Fruit fly (Drosophila melanogaster) S2 (cell line): ENCODE measurements around the gene CG17261.

ENCODE experiments used
- CG8478 ChIP-seq: fragments of >200 bp; optimal IDR thresholded peaks from 2 replicates; lab custom pipeline; 2018
- CTCF ChIP-seq, 2 experiments: fragments of >200 bp; optimal IDR thresholded peaks; 2 replicates each; lab custom pipeline; 2018

DNA sequence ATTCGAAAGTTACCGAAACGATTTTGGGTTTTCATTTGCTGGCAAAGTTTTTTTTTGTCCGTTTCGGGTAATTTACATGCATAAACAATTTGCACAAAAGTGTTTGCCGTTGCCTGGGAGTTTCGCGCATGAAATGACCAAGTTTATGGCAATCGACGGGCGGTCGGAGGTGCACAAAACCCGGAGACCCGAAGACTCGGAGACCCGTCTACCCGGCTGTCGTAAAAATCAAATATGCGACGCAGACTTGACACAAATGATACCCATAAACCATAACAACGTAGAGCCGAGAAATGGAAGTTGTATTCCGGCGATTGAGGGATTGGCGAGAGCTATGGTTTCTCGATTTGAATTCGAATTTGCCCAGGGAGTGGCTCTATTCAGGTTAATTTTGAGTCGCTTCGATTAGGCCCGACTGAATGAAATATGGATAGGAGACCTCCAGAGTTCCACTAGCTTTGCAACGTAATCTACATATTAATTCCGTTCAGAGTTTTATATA, 35.4 kb upstream of the CG17261 start:
- TF ChIP-seq CG8478 (lab: Kevin White, UChicago) (no peak), CTCF (optimal IDR thresholded peaks at IDR 0.05; lab: Kevin White, UChicago) (no peak)
